Fruit fly (Drosophila melanogaster): ENCODE results near the gene Daxx.

The Daxx gene

dm6 chr2L:6480212-6480994 lies at the start of gene Daxx, which contains the start of gene Sec61alpha:
Daxx (plus strand) TSS chr2L:6480929.
Sec61alpha (minus strand) TSS chr2L:6480575.
- TF ChIP-seq Myc (optimal IDR thresholded peaks at IDR 0.05) (no peak), Sin3A (optimal IDR thresholded peaks at IDR 0.05) (no peak), h (optimal IDR thresholded peaks at IDR 0.05) (no peak), ttk (optimal IDR thresholded peaks at IDR 0.05) (no peak), insv (optimal IDR thresholded peaks at IDR 0.05) (no peak), psq (optimal IDR thresholded peaks at IDR 0.05) (no peak)

- TF ChIP-seq psq (optimal IDR thresholded peaks at IDR 0.05) (no peak), Sin3A (optimal IDR thresholded peaks at IDR 0.05) (no peak), insv (optimal IDR thresholded peaks at IDR 0.05) (no peak), ttk (optimal IDR thresholded peaks at IDR 0.05) (no peak), h (optimal IDR thresholded peaks at IDR 0.05) (no peak), Myc (optimal IDR thresholded peaks at IDR 0.05) (no peak)
Observed at dm6 chr2L:6447581-6448333, 33.0 kb upstream of the Daxx start.

- TF ChIP-seq Sin3A (optimal IDR thresholded peaks at IDR 0.05), result no peak
- no peak for TF ChIP-seq insv (optimal IDR thresholded peaks at IDR 0.05)
- TF ChIP-seq Myc (optimal IDR thresholded peaks at IDR 0.05), result no peak
- no peak for TF ChIP-seq ttk (optimal IDR thresholded peaks at IDR 0.05)
- no peak for TF ChIP-seq psq (optimal IDR thresholded peaks at IDR 0.05)
- no peak for TF ChIP-seq h (optimal IDR thresholded peaks at IDR 0.05)
Observed at dm6 chr2L:6448334-6448703, 32.4 kb upstream of the Daxx start, which contains the start of gene Acox3. Acox3 (minus strand) TSS chr2L:6448403.

dm6 chr2L:6449753-6450152 lies 31.0 kb upstream of the Daxx start:
- no peak for TF ChIP-seq Sin3A (optimal IDR thresholded peaks at IDR 0.05)
- no peak for TF ChIP-seq h (optimal IDR thresholded peaks at IDR 0.05)
- TF ChIP-seq psq (optimal IDR thresholded peaks at IDR 0.05), result no peak
- no peak for TF ChIP-seq insv (optimal IDR thresholded peaks at IDR 0.05)
- TF ChIP-seq Myc (optimal IDR thresholded peaks at IDR 0.05), result no peak
- TF ChIP-seq ttk (optimal IDR thresholded peaks at IDR 0.05), result no peak

dm6 chr2L:6455032-6455954 lies 25.4 kb upstream of the Daxx start, which contains the start of gene retm:
retm (minus strand) TSS chr2L:6455929.
- no peak for TF ChIP-seq ttk (optimal IDR thresholded peaks at IDR 0.05)
- no peak for TF ChIP-seq psq (optimal IDR thresholded peaks at IDR 0.05)
- TF ChIP-seq Sin3A (optimal IDR thresholded peaks at IDR 0.05), result no peak
- TF ChIP-seq insv (optimal IDR thresholded peaks at IDR 0.05), result no peak
- TF ChIP-seq h (optimal IDR thresholded peaks at IDR 0.05), result no peak
- no peak for TF ChIP-seq Myc (optimal IDR thresholded peaks at IDR 0.05)

- no peak for TF ChIP-seq Sin3A (optimal IDR thresholded peaks at IDR 0.05)
- no peak for TF ChIP-seq Myc (optimal IDR thresholded peaks at IDR 0.05)
- TF ChIP-seq h (optimal IDR thresholded peaks at IDR 0.05), result no peak
- TF ChIP-seq ttk (optimal IDR thresholded peaks at IDR 0.05), result no peak
- TF ChIP-seq psq (optimal IDR thresholded peaks at IDR 0.05), result no peak
- no peak for TF ChIP-seq insv (optimal IDR thresholded peaks at IDR 0.05)
Observed at dm6 chr2L:6455955-6456599, 24.7 kb upstream of the Daxx start, which contains the start of gene frj. frj (plus strand) TSS chr2L:6456052.

- TF ChIP-seq ttk (optimal IDR thresholded peaks at IDR 0.05), result no peak
- no peak for TF ChIP-seq psq (optimal IDR thresholded peaks at IDR 0.05)
- TF ChIP-seq h (optimal IDR thresholded peaks at IDR 0.05), result no peak
- no peak for TF ChIP-seq insv (optimal IDR thresholded peaks at IDR 0.05)
Observed at dm6 chr2L:6457583-6457982, 23.1 kb upstream of the Daxx start.

- TF ChIP-seq ttk (optimal IDR thresholded peaks at IDR 0.05), result no peak
- TF ChIP-seq Myc (optimal IDR thresholded peaks at IDR 0.05), result no peak
- TF ChIP-seq h (optimal IDR thresholded peaks at IDR 0.05), result no peak
- TF ChIP-seq psq (optimal IDR thresholded peaks at IDR 0.05), result no peak
- no peak for TF ChIP-seq Sin3A (optimal IDR thresholded peaks at IDR 0.05)
- TF ChIP-seq insv (optimal IDR thresholded peaks at IDR 0.05), result no peak
Observed at dm6 chr2L:6461497-6461896, 19.2 kb upstream of the Daxx start.

dm6 chr2L:6462259-6462658 lies 18.5 kb upstream of the Daxx start:
- TF ChIP-seq psq (optimal IDR thresholded peaks at IDR 0.05) (no peak), h (optimal IDR thresholded peaks at IDR 0.05) (no peak), ttk (optimal IDR thresholded peaks at IDR 0.05) (no peak)

dm6 chr2L:6463392-6463791 lies 17.3 kb upstream of the Daxx start:
- no peak for TF ChIP-seq h (optimal IDR thresholded peaks at IDR 0.05)
- no peak for TF ChIP-seq ttk (optimal IDR thresholded peaks at IDR 0.05)
- no peak for TF ChIP-seq Sin3A (optimal IDR thresholded peaks at IDR 0.05)

- no peak for TF ChIP-seq ttk (optimal IDR thresholded peaks at IDR 0.05)
- no peak for TF ChIP-seq psq (optimal IDR thresholded peaks at IDR 0.05)
- no peak for TF ChIP-seq h (optimal IDR thresholded peaks at IDR 0.05)
- TF ChIP-seq Myc (optimal IDR thresholded peaks at IDR 0.05), result no peak
- TF ChIP-seq Sin3A (optimal IDR thresholded peaks at IDR 0.05), result no peak
- TF ChIP-seq insv (optimal IDR thresholded peaks at IDR 0.05), result no peak
Observed at dm6 chr2L:6464270-6464669, 16.5 kb upstream of the Daxx start.

All from Kc167 (cell line).